Worm (Caenorhabditis elegans): ENCODE data around the gene rpn-12.

Gene rpn-12

DNA sequence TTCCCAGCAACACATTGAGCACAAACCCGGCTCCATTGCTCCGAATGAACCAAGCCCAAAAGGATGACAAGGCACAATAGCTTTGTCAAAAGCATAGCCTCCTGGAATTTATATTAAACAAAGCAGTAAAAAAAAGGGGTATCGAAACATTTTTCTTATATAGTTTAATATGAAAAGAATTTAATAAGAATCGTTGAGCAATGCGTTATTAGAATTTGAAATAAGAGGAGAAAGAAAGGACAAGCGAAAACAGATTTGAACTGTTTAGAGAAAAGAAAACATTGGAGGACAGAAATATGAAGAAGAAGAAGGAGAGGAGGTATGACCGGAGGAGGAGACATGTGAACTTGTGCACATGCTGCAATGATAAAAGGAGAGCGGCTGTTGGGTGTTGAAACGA, 32.3 kb downstream of the rpn-12 start, which contains the start of gene C47D12.5:
Gene C47D12.5 (minus strand): TSS at position 101 of the 400 bp plus-strand sequence.
- no peak for TF ChIP-seq fkh-10 (GFP tag; optimal IDR thresholded peaks at IDR 0.05)
- no peak for TF ChIP-seq skn-1 (tag; optimal IDR thresholded peaks at IDR 0.05)
- no peak for TF ChIP-seq hmg-11 (tag; optimal IDR thresholded peaks at IDR 0.05)
- TF ChIP-seq ztf-11 (tag; optimal IDR thresholded peaks at IDR 0.05), result no peak
- no peak for TF ChIP-seq nhr-43 (tag; optimal IDR thresholded peaks at IDR 0.05; ENCODE audit: poor library complexity, severe bottlenecking)

DNA sequence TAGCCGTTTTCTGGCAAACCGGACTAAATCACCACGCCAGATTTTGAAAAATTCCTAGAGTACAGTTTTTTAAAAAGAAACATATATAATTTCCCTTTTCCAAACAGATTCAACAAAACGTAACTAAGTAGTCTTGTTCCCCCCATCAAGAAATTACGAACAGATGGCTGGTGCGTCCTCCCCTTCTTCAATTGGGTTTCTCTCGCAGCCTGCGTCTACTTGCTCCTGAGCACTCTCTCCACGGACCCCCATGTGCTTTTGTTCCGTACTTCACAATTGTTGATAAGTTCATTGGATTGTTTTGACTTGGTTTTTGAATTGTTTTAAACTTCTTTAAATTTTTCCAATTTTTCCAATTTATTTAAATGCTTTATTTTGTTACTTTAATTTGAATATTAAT, 35.1 kb downstream of the rpn-12 start:
- TF ChIP-seq eor-1 (tag; optimal IDR thresholded peaks at IDR 0.05) (no peak), elt-3 (tag; optimal IDR thresholded peaks at IDR 0.05) (no peak), lsy-12 (tag; optimal IDR thresholded peaks at IDR 0.05) (no peak), ZK546.5 (tag; optimal IDR thresholded peaks at IDR 0.05) (no peak), nhr-12 (tag; optimal IDR thresholded peaks at IDR 0.05) (no peak), pha-4 (tag; optimal IDR thresholded peaks at IDR 0.05) (peak; percentile 15), hmg-11 (tag; optimal IDR thresholded peaks at IDR 0.05) (peak; percentile 29), ceh-28 (tag; optimal IDR thresholded peaks at IDR 0.05) (no peak), sea-2 (GFP tag; optimal IDR thresholded peaks at IDR 0.05) (no peak), nhr-23 (tag; optimal IDR thresholded peaks at IDR 0.05) (no peak), nhr-28 (tag; optimal IDR thresholded peaks at IDR 0.05) (no peak), tbx-2 (tag; optimal IDR thresholded peaks at IDR 0.05) (no peak), nfya-1 (tag; optimal IDR thresholded peaks at IDR 0.05; ENCODE audit: insufficient read depth) (no peak), aly-2 (tag; optimal IDR thresholded peaks at IDR 0.05) (no peak), nhr-77 (tag; optimal IDR thresholded peaks at IDR 0.05) (no peak), daf-12 (tag; optimal IDR thresholded peaks at IDR 0.05) (no peak), ceh-82 (tag; optimal IDR thresholded peaks at IDR 0.05) (no peak)

DNA sequence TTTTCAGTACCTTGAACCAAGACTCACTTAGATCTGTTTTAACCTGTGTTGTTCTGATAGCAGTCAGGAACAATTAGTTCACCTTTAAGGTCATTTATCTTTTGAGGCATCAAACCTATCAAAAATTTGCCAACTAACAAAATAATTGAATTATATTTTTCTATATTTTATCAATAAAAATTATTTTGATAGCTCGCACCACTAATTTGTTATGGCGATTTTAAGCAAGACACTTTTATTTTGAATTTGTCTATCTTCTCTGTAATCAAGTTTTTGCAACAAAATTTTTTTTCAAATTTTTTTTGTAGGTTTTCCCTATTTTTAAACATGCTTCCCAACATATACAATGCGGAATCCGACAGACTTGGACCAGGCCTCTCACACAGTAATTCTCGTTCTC, 35.7 kb downstream of the rpn-12 start, which contains the start of gene kel-1:
Gene kel-1 (plus strand): TSS at position 301 of the 400 bp plus-strand sequence.
- TF ChIP-seq ceh-28 (tag; optimal IDR thresholded peaks at IDR 0.05), result no peak
- TF ChIP-seq ceh-82 (tag; optimal IDR thresholded peaks at IDR 0.05), result no peak
- TF ChIP-seq elt-3 (tag; optimal IDR thresholded peaks at IDR 0.05), result no peak
- no peak for TF ChIP-seq egl-27 (tag; optimal IDR thresholded peaks at IDR 0.05)
- no peak for TF ChIP-seq tbx-2 (tag; optimal IDR thresholded peaks at IDR 0.05)
- no peak for TF ChIP-seq nhr-76 (tag; optimal IDR thresholded peaks at IDR 0.05)

ce11 chrII:11689941-11690340, 37.0 kb downstream of the rpn-12 start:
- TF ChIP-seq tbx-2 (tag; optimal IDR thresholded peaks at IDR 0.05) (no peak), fkh-2 (tag; optimal IDR thresholded peaks at IDR 0.05) (no peak), elt-2 (tag; optimal IDR thresholded peaks at IDR 0.05) (no peak), ceh-28 (tag; optimal IDR thresholded peaks at IDR 0.05) (no peak), unc-39 (tag; optimal IDR thresholded peaks at IDR 0.05) (no peak), snpc-4 (tag; optimal IDR thresholded peaks at IDR 0.05) (no peak), ztf-4 (tag; optimal IDR thresholded peaks at IDR 0.05) (no peak), fos-1 (tag; optimal IDR thresholded peaks at IDR 0.05) (no peak), daf-12 (tag; optimal IDR thresholded peaks at IDR 0.05) (no peak), nhr-76 (tag; optimal IDR thresholded peaks at IDR 0.05) (no peak)

ce11 chrII:11690868-11691267, 37.9 kb downstream of the rpn-12 start:
- no peak for TF ChIP-seq elt-2 (tag; optimal IDR thresholded peaks at IDR 0.05)
- TF ChIP-seq skn-1 (tag; optimal IDR thresholded peaks at IDR 0.05), result no peak
- TF ChIP-seq hmg-11 (tag; optimal IDR thresholded peaks at IDR 0.05), result no peak
- no peak for TF ChIP-seq egl-5 (tag; optimal IDR thresholded peaks at IDR 0.05)
- no peak for TF ChIP-seq nhr-237 (tag; optimal IDR thresholded peaks at IDR 0.05)
- TF ChIP-seq pha-4 (tag; optimal IDR thresholded peaks at IDR 0.05), result no peak
- TF ChIP-seq ztf-11 (tag; optimal IDR thresholded peaks at IDR 0.05), result no peak
- no peak for TF ChIP-seq daf-12 (tag; optimal IDR thresholded peaks at IDR 0.05)
- TF ChIP-seq egl-27 (tag; optimal IDR thresholded peaks at IDR 0.05), result no peak
- TF ChIP-seq nhr-23 (tag; optimal IDR thresholded peaks at IDR 0.05), result no peak
- TF ChIP-seq snpc-4 (tag; optimal IDR thresholded peaks at IDR 0.05), result no peak
- TF ChIP-seq tbx-2 (tag; optimal IDR thresholded peaks at IDR 0.05), result no peak
- no peak for TF ChIP-seq sea-2 (GFP tag; optimal IDR thresholded peaks at IDR 0.05)

- TF ChIP-seq pqm-1 (tag; optimal IDR thresholded peaks at IDR 0.05), result no peak
- no peak for TF ChIP-seq sea-2 (GFP tag; optimal IDR thresholded peaks at IDR 0.05)
- TF ChIP-seq mdl-1 (tag; optimal IDR thresholded peaks at IDR 0.05), result no peak
- no peak for TF ChIP-seq eor-1 (tag; optimal IDR thresholded peaks at IDR 0.05)
- TF ChIP-seq nhr-28 (tag; optimal IDR thresholded peaks at IDR 0.05), result no peak
- no peak for TF ChIP-seq ztf-4 (tag; optimal IDR thresholded peaks at IDR 0.05)
- peak; percentile 57 for TF ChIP-seq hmg-11 (tag; optimal IDR thresholded peaks at IDR 0.05)
- TF ChIP-seq skn-1 (tag; optimal IDR thresholded peaks at IDR 0.05), result no peak
- TF ChIP-seq elt-2 (tag; optimal IDR thresholded peaks at IDR 0.05), result peak; percentile 7
- TF ChIP-seq fkh-10 (GFP tag; optimal IDR thresholded peaks at IDR 0.05), result no peak
- no peak for TF ChIP-seq ceh-82 (tag; optimal IDR thresholded peaks at IDR 0.05)
- TF ChIP-seq lsy-12 (tag; optimal IDR thresholded peaks at IDR 0.05), result no peak
- no peak for TF ChIP-seq nhr-43 (tag; optimal IDR thresholded peaks at IDR 0.05; ENCODE audit: poor library complexity, severe bottlenecking)
- TF ChIP-seq pha-4 (tag; optimal IDR thresholded peaks at IDR 0.05), result peak; percentile 59
- no peak for TF ChIP-seq unc-39 (tag; optimal IDR thresholded peaks at IDR 0.05)
- TF ChIP-seq nhr-23 (tag; optimal IDR thresholded peaks at IDR 0.05), result peak; percentile 47
- TF ChIP-seq nhr-76 (tag; optimal IDR thresholded peaks at IDR 0.05), result no peak
- no peak for TF ChIP-seq egl-5 (tag; optimal IDR thresholded peaks at IDR 0.05)
- no peak for TF ChIP-seq fos-1 (tag; optimal IDR thresholded peaks at IDR 0.05)
- TF ChIP-seq mml-1 (tag; optimal IDR thresholded peaks at IDR 0.05), result no peak
- TF ChIP-seq elt-3 (tag; optimal IDR thresholded peaks at IDR 0.05), result no peak
- no peak for TF ChIP-seq nhr-67 (tag; optimal IDR thresholded peaks at IDR 0.05)
- TF ChIP-seq nhr-77 (tag; optimal IDR thresholded peaks at IDR 0.05), result no peak
- TF ChIP-seq ceh-16 (tag; optimal IDR thresholded peaks at IDR 0.05), result no peak
- no peak for TF ChIP-seq tbx-2 (tag; optimal IDR thresholded peaks at IDR 0.05)
- no peak for TF ChIP-seq ama-1 (optimal IDR thresholded peaks at IDR 0.05)
- no peak for TF ChIP-seq zag-1 (tag; optimal IDR thresholded peaks at IDR 0.05)
- no peak for TF ChIP-seq egl-27 (tag; optimal IDR thresholded peaks at IDR 0.05)
- TF ChIP-seq ceh-28 (tag; optimal IDR thresholded peaks at IDR 0.05), result no peak
Observed at ce11 chrII:11694432-11694831, 41.5 kb downstream of the rpn-12 start.
